Fruit fly (Drosophila melanogaster) whole organism, prepupa: Measurements from ENCODE around the gene Pop4.

Experiments
- CG10631 ChIP-seq: fragments of 200-800 bp; sonication (Bioruptor generic); optimal IDR thresholded peaks from 2 replicates; lab custom pipeline; 2016; ENCODE audit warnings: missing biosample characterization, missing genetic modification characterization
- CG10669 ChIP-seq: fragments of 200-800 bp; sonication (Bioruptor generic); optimal IDR thresholded peaks from 3 replicates; lab custom pipeline; 2018; ENCODE audit warnings: missing biosample characterization, mild to moderate bottlenecking, missing genetic modification characterization, moderate library complexity
- CG11294 ChIP-seq: fragments of 200-800 bp; sonication (Bioruptor generic); IDR thresholded peaks from 2 replicates; pipeline ENCODE4 v1.3.6; 2022; ENCODE audit warnings: missing biosample characterization, missing genetic modification characterization
- CG11762 ChIP-seq: fragments of 200-800 bp; sonication (Bioruptor generic); optimal IDR thresholded peaks from 3 replicates; lab custom pipeline; 2016; ENCODE audit warnings: missing biosample characterization, missing genetic modification characterization; ENCODE audit not compliant: insufficient read depth
- CG11902 ChIP-seq: fragments of 200-800 bp; sonication (Bioruptor generic); optimal IDR thresholded peaks from 3 replicates; lab custom pipeline; 2016; ENCODE audit warnings: missing biosample characterization, missing genetic modification characterization
- CG15336 ChIP-seq: fragments of 200-800 bp; sonication (Bioruptor generic); IDR thresholded peaks from 2 replicates; pipeline ENCODE4 v1.3.6; 2022; ENCODE audit warnings: missing biosample characterization, missing genetic modification characterization
- CG1621 ChIP-seq: fragments of 200-800 bp; sonication (Bioruptor generic); optimal IDR thresholded peaks from 3 replicates; lab custom pipeline; 2018; ENCODE audit warnings: missing biosample characterization, mild to moderate bottlenecking, missing genetic modification characterization
- CG16779 ChIP-seq: fragments of 200-800 bp; sonication (Bioruptor generic); optimal IDR thresholded peaks from 3 replicates; lab custom pipeline; 2017; ENCODE audit warnings: missing biosample characterization, mild to moderate bottlenecking, missing genetic modification characterization
- CG3032 ChIP-seq: fragments of 200-800 bp; optimal IDR thresholded peaks from 2 replicates; lab custom pipeline; 2019; ENCODE audit warnings: missing biosample characterization, mild to moderate bottlenecking, missing genetic modification characterization, moderate library complexity
- CG31627 ChIP-seq: fragments of 200-800 bp; sonication (Bioruptor generic); optimal IDR thresholded peaks from 3 replicates; lab custom pipeline; 2016; ENCODE audit warnings: missing biosample characterization, missing genetic modification characterization
- CG32006 ChIP-seq: fragments of 200-800 bp; sonication (Bioruptor generic); optimal IDR thresholded peaks from 3 replicates; lab custom pipeline; 2017; ENCODE audit warnings: missing biosample characterization, mild to moderate bottlenecking, missing genetic modification characterization
- CG34406 ChIP-seq: fragments of 200-800 bp; sonication (Bioruptor generic); optimal IDR thresholded peaks from 3 replicates; lab custom pipeline; 2016; ENCODE audit warnings: missing biosample characterization, missing genetic modification characterization
- CG3919 ChIP-seq: fragments of 200-800 bp; sonication (Bioruptor generic); optimal IDR thresholded peaks from 3 replicates; lab custom pipeline; 2016; ENCODE audit warnings: missing biosample characterization, missing genetic modification characterization
- CG4318 ChIP-seq: fragments of 200-800 bp; sonication (Bioruptor generic); optimal IDR thresholded peaks from 3 replicates; lab custom pipeline; 2017; ENCODE audit warnings: missing biosample characterization, mild to moderate bottlenecking, missing genetic modification characterization
- CG6163 ChIP-seq: fragments of 200-800 bp; sonication (Bioruptor generic); IDR thresholded peaks from 3 replicates; pipeline ENCODE4 v1.3.6; 2022; ENCODE audit warnings: missing biosample characterization, missing genetic modification characterization
- CG6808 ChIP-seq: fragments of 200-800 bp; sonication (Bioruptor generic); optimal IDR thresholded peaks from 3 replicates; lab custom pipeline; 2017; ENCODE audit warnings: missing biosample characterization, missing genetic modification characterization, mild to moderate bottlenecking, moderate library complexity, missing genetic modification reagents
- CG6854 ChIP-seq: fragments of 200-800 bp; sonication (Bioruptor generic); optimal IDR thresholded peaks from 2 replicates; lab custom pipeline; 2017; ENCODE audit warnings: missing biosample characterization, mild to moderate bottlenecking, missing genetic modification characterization
- CG8319 ChIP-seq: fragments of 200-800 bp; sonication (Bioruptor generic); optimal IDR thresholded peaks from 3 replicates; lab custom pipeline; 2016; ENCODE audit warnings: missing biosample characterization, missing genetic modification characterization
- CG8632 ChIP-seq: fragments of 200-800 bp; sonication (Bioruptor generic); optimal IDR thresholded peaks from 3 replicates; lab custom pipeline; 2016; ENCODE audit warnings: missing biosample characterization, missing genetic modification characterization
- CG9139 ChIP-seq: fragments of 200-800 bp; sonication (Bioruptor generic); optimal IDR thresholded peaks from 3 replicates; lab custom pipeline; 2017; ENCODE audit warnings: missing biosample characterization, mild to moderate bottlenecking, missing genetic modification characterization
- Eip75B ChIP-seq: fragments of 200-800 bp; sonication (Bioruptor generic); optimal IDR thresholded peaks from 3 replicates; lab custom pipeline; 2016; ENCODE audit warnings: missing biosample characterization, missing genetic modification characterization
- Eip78C ChIP-seq: fragments of 200-800 bp; sonication (Bioruptor generic); peaks from one replicate; lab custom pipeline; 2016; ENCODE audit warnings: missing biosample characterization, missing genetic modification characterization
- Ets21C ChIP-seq: fragments of 200-800 bp; sonication (Bioruptor generic); optimal IDR thresholded peaks from 3 replicates; lab custom pipeline; 2016; ENCODE audit warnings: missing biosample characterization, missing genetic modification characterization
- Ets96B ChIP-seq: fragments of 200-800 bp; optimal IDR thresholded peaks from 2 replicates; lab custom pipeline; 2019; ENCODE audit warnings: missing biosample characterization, mild to moderate bottlenecking, missing genetic modification characterization, moderate library complexity
- Hr38 ChIP-seq: sonication (Bioruptor generic); optimal IDR thresholded peaks from 2 replicates; lab custom pipeline; 2016; ENCODE audit warnings: missing biosample characterization, missing genetic modification characterization
- Hr39 ChIP-seq: fragments of 200-800 bp; sonication (Bioruptor generic); optimal IDR thresholded peaks from 2 replicates; lab custom pipeline; 2016; ENCODE audit warnings: missing biosample characterization, missing genetic modification characterization
- Hr4 ChIP-seq: fragments of 200-800 bp; sonication (Bioruptor generic); optimal IDR thresholded peaks from 3 replicates; lab custom pipeline; 2016; ENCODE audit warnings: missing biosample characterization, missing genetic modification characterization
- Lpt ChIP-seq: fragments of 200-800 bp; sonication (Bioruptor generic); optimal IDR thresholded peaks from 3 replicates; lab custom pipeline; 2016; ENCODE audit warnings: missing biosample characterization, missing genetic modification characterization
- Met ChIP-seq: fragments of 200-800 bp; sonication (Bioruptor generic); optimal IDR thresholded peaks from 3 replicates; lab custom pipeline; 2016; ENCODE audit warnings: missing biosample characterization, missing genetic modification characterization
- OdsH ChIP-seq: fragments of 200-800 bp; sonication (Bioruptor generic); optimal IDR thresholded peaks from 3 replicates; lab custom pipeline; 2016; ENCODE audit warnings: missing biosample characterization, missing genetic modification characterization
- Smox ChIP-seq: fragments of 200-800 bp; sonication (Bioruptor generic); optimal IDR thresholded peaks from 3 replicates; lab custom pipeline; 2016; ENCODE audit warnings: missing biosample characterization, missing genetic modification characterization
- Sox102F ChIP-seq: fragments of 200-800 bp; sonication (Bioruptor generic); optimal IDR thresholded peaks from 2 replicates; lab custom pipeline; 2016; ENCODE audit warnings: missing biosample characterization, mild to moderate bottlenecking, missing genetic modification characterization
- Sox15 ChIP-seq: fragments of 200-800 bp; sonication (Bioruptor generic); optimal IDR thresholded peaks from 3 replicates; lab custom pipeline; 2016; ENCODE audit warnings: missing biosample characterization, missing genetic modification characterization
- achi ChIP-seq: fragments of 200-800 bp; sonication (Bioruptor generic); optimal IDR thresholded peaks from 3 replicates; lab custom pipeline; 2016; ENCODE audit warnings: missing biosample characterization, missing genetic modification characterization
- acj6 ChIP-seq: fragments of 200-800 bp; sonication (Bioruptor generic); optimal IDR thresholded peaks from 3 replicates; lab custom pipeline; 2016; ENCODE audit warnings: missing biosample characterization, missing genetic modification characterization
- cyc ChIP-seq: fragments of 200-800 bp; sonication (Bioruptor generic); optimal IDR thresholded peaks from 3 replicates; lab custom pipeline; 2016; ENCODE audit warnings: missing biosample characterization, missing genetic modification characterization
- dac ChIP-seq: fragments of 200-800 bp; sonication (Bioruptor generic); optimal IDR thresholded peaks from 2 replicates; lab custom pipeline; 2017; ENCODE audit warnings: missing biosample characterization, mild to moderate bottlenecking, missing genetic modification characterization
- dsx ChIP-seq: fragments of 200-800 bp; optimal IDR thresholded peaks from 3 replicates; lab custom pipeline; 2019; ENCODE audit warnings: missing biosample characterization, mild to moderate bottlenecking, missing genetic modification characterization, moderate library complexity; ENCODE audit not compliant: poor library complexity, severe bottlenecking
- eg ChIP-seq: fragments of 200-800 bp; sonication (Bioruptor generic); IDR thresholded peaks from 3 replicates; pipeline ENCODE4 v1.3.6; 2022; ENCODE audit warnings: missing biosample characterization, missing genetic modification characterization
- fd59A ChIP-seq: fragments of 200-800 bp; sonication (Bioruptor generic); optimal IDR thresholded peaks from 2 replicates; lab custom pipeline; 2017; ENCODE audit warnings: missing biosample characterization, mild to moderate bottlenecking, missing genetic modification characterization, missing genetic modification reagents
- fd85E ChIP-seq: fragments of 200-800 bp; sonication (Bioruptor generic); optimal IDR thresholded peaks from 3 replicates; lab custom pipeline; 2016; ENCODE audit warnings: missing biosample characterization, missing genetic modification characterization
- fkh ChIP-seq: fragments of 200-800 bp; sonication (Bioruptor generic); optimal IDR thresholded peaks from 3 replicates; lab custom pipeline; 2017; ENCODE audit warnings: missing biosample characterization, mild to moderate bottlenecking, missing genetic modification characterization, moderate library complexity
- lz ChIP-seq: fragments of 200-800 bp; sonication (Bioruptor generic); optimal IDR thresholded peaks from 3 replicates; lab custom pipeline; 2016; ENCODE audit warnings: missing biosample characterization, missing genetic modification characterization
- pdm3 ChIP-seq: fragments of 200-800 bp; sonication (Bioruptor generic); optimal IDR thresholded peaks from 3 replicates; lab custom pipeline; 2016; ENCODE audit warnings: missing biosample characterization, missing genetic modification characterization
- spab ChIP-seq: fragments of 200-800 bp; sonication (Bioruptor generic); optimal IDR thresholded peaks from 2 replicates; lab custom pipeline; 2017; ENCODE audit warnings: missing biosample characterization, mild to moderate bottlenecking, missing genetic modification characterization, missing genetic modification reagents
- ss ChIP-seq, 2 experiments: fragments of 200-800 bp; sonication (Bioruptor generic); optimal IDR thresholded peaks; 2 replicates in 1 of 2; 3 replicates in 1 of 2; lab custom pipeline; 2017 to 2018; ENCODE audit warnings: mild to moderate bottlenecking in 2 of 2, missing biosample characterization in 2 of 2, missing genetic modification characterization in 2 of 2, moderate library complexity in 1 of 2
- svp ChIP-seq: fragments of 200-800 bp; sonication (Bioruptor generic); peaks from one replicate; lab custom pipeline; 2016; ENCODE audit warnings: missing biosample characterization, missing genetic modification characterization
- topi ChIP-seq: fragments of 200-800 bp; sonication (Bioruptor generic); optimal IDR thresholded peaks from 3 replicates; lab custom pipeline; 2016; ENCODE audit warnings: missing biosample characterization, missing genetic modification characterization
- vri ChIP-seq: fragments of 200-800 bp; sonication (Bioruptor generic); optimal IDR thresholded peaks from 3 replicates; lab custom pipeline; 2016; ENCODE audit warnings: missing biosample characterization, mild to moderate bottlenecking, missing genetic modification characterization

Gene Pop4

dm6 chr3L:7996364-7996763, 17.9 kb upstream of the Pop4 start:
- TF ChIP-seq CG4318 (GFP tag; lab: Kevin White, UChicago) (no peak), fkh (GFP tag; lab: Kevin White, UChicago) (peak; percentile 83)
- TF ChIP-seq, all 60 proteins: peak for 1

dm6 chr3L:7993570-7994319, 15.3 kb upstream of the Pop4 start:
- TF ChIP-seq CG6163 (GFP tag; lab: Robert Waterston, UW) (peak; percentile 77; the same call in 2 of the 3 replicates), Eip78C (peak; percentile 72), CG6854 (peak; percentile 95), achi (GFP tag; lab: Kevin White, UChicago) (peak; percentile 28), Ets21C (GFP tag; lab: Kevin White, UChicago) (no peak), acj6 (GFP tag; lab: Kevin White, UChicago) (no peak), CG16779 (tag; lab: Kevin White, UChicago) (peak; percentile 81), CG11902 (GFP tag; lab: Kevin White, UChicago) (peak; percentile 40), CG3919 (GFP tag; lab: Kevin White, UChicago) (no peak), CG1621 (tag; lab: Kevin White, UChicago) (peak; percentile 88), CG10631 (GFP tag; lab: Kevin White, UChicago) (peak; percentile 45), fd85E (GFP tag; lab: Kevin White, UChicago) (peak; percentile 18), Sox15 (GFP tag; lab: Kevin White, UChicago) (no peak), CG10669 (GFP tag; lab: Kevin White, UChicago) (peak; percentile 70), Hr39 (GFP tag; lab: Kevin White, UChicago) (no peak), CG8319 (GFP tag; lab: Kevin White, UChicago) (no peak), lz (no peak), CG3032 (peak; percentile 50), CG6808 (GFP tag; lab: Kevin White, UChicago) (peak; percentile 88), Smox (no peak), ss (GFP tag; optimal IDR thresholded peaks at IDR 0.05; lab: Kevin White, UChicago) (peak; percentile 95 to 97), CG8632 (peak; percentile 9), OdsH (GFP tag; lab: Kevin White, UChicago) (peak; percentile 22), Sox102F (peak; percentile 46), CG34406 (GFP tag; lab: Kevin White, UChicago) (peak; percentile 44), Eip75B (peak; percentile 41), CG15336 (GFP tag; lab: Robert Waterston, UW) (no peak), Ets96B (peak; percentile 61), spab (GFP tag; lab: Kevin White, UChicago) (peak; percentile 77), topi (peak; percentile 56), CG9139 (peak; percentile 93), dsx (GFP tag; lab: Kevin White, UChicago) (peak; percentile 98), svp (no peak), CG31627 (GFP tag; lab: Kevin White, UChicago) (no peak), dac (GFP tag; lab: Kevin White, UChicago) (no peak), CG32006 (GFP tag; lab: Kevin White, UChicago) (no peak), Lpt (GFP tag; lab: Kevin White, UChicago) (peak; percentile 31), CG11762 (GFP tag; lab: Kevin White, UChicago) (peak; percentile 20), eg (GFP tag; lab: Robert Waterston, UW) (no peak), Hr4 (no peak), pdm3 (GFP tag; lab: Kevin White, UChicago) (no peak), cyc (GFP tag; lab: Kevin White, UChicago) (peak; percentile 47), fkh (GFP tag; lab: Kevin White, UChicago) (no peak), vri (peak; percentile 63), Met (peak; percentile 39), CG11294 (no peak), fd59A (GFP tag; lab: Kevin White, UChicago) (peak; percentile 47), Hr38 (GFP tag; lab: Kevin White, UChicago) (no peak)
